Worm (Caenorhabditis elegans): ENCODE measurements around the gene enee-1.

The enee-1 gene

ce11 chrII:18787-19186, 5.7 kb upstream of the enee-1 start (continued):
- TF ChIP-seq mcd-1 (GFP tag; IDR thresholded peaks at IDR 0.05), result peak; percentile 67
- TF ChIP-seq snpc-4 (GFP tag; optimal IDR thresholded peaks at IDR 0.05), result no peak
- TF ChIP-seq snpc-4 (tag; optimal IDR thresholded peaks at IDR 0.05), result peak in 1 of 4 experiments; percentile 40
- no peak for TF ChIP-seq die-1 (tag; optimal IDR thresholded peaks at IDR 0.05)
- no peak for TF ChIP-seq F39B2.1 (GFP tag; IDR thresholded peaks at IDR 0.05)
- no peak for TF ChIP-seq tlf-1 (GFP tag; optimal IDR thresholded peaks at IDR 0.05)
- no peak for TF ChIP-seq D2030.7 (GFP tag; IDR thresholded peaks at IDR 0.05)
- TF ChIP-seq F49E8.2 (tag; optimal IDR thresholded peaks at IDR 0.05; ENCODE audit: insufficient read depth), result no peak
- TF ChIP-seq fkh-3 (tag; optimal IDR thresholded peaks at IDR 0.05), result no peak
- peak; percentile 28 for TF ChIP-seq ZK185.1 (tag; optimal IDR thresholded peaks at IDR 0.05; ENCODE audit: poor library complexity, severe bottlenecking)
- no peak for TF ChIP-seq Y53G8AR.9 (GFP tag; conservative IDR thresholded peaks at IDR 0.05)
- peak; percentile 68; the same call in 1 of the 2 replicates for TF ChIP-seq K11D2.4 (GFP tag; IDR thresholded peaks at IDR 0.05)
- peak; percentile 83 for TF ChIP-seq nhr-80 (tag; optimal IDR thresholded peaks at IDR 0.05)
- TF ChIP-seq ama-1 (optimal IDR thresholded peaks at IDR 0.05), result no peak
- TF ChIP-seq ama-1 (GFP tag; optimal IDR thresholded peaks at IDR 0.05), result no peak
- peak; percentile 50 for TF ChIP-seq ztf-26 (tag; optimal IDR thresholded peaks at IDR 0.05)
- TF ChIP-seq nfya-2 (GFP tag; IDR thresholded peaks at IDR 0.05), result no peak
- TF ChIP-seq F22D6.2 (tag; optimal IDR thresholded peaks at IDR 0.05), result no peak
- no peak for TF ChIP-seq ceh-58 (GFP tag; IDR thresholded peaks at IDR 0.05)
- no peak for TF ChIP-seq sptf-2 (GFP tag; optimal IDR thresholded peaks at IDR 0.05)
- TF ChIP-seq bed-2 (GFP tag; IDR thresholded peaks at IDR 0.05), result no peak
- TF ChIP-seq snpc-3.4 (tag; optimal IDR thresholded peaks at IDR 0.05), result no peak
- TF ChIP-seq rpc-1 (optimal IDR thresholded peaks at IDR 0.05), result no peak
- no peak for TF ChIP-seq rpc-1 (tag; optimal IDR thresholded peaks at IDR 0.05)
- no peak for TF ChIP-seq snpc-1.3 (tag; optimal IDR thresholded peaks at IDR 0.05; ENCODE audit: insufficient read depth)
- peak; percentile 42; the same call in 1 of the 2 replicates for TF ChIP-seq pbrm-1 (GFP tag; IDR thresholded peaks at IDR 0.05)
- 0 out of 2 replicates have a peak, but pooled peaks have one; percentile 21 for TF ChIP-seq lir-1 (GFP tag; conservative IDR thresholded peaks at IDR 0.05)
- peak; percentile 55; the same call in 1 of the 2 replicates for TF ChIP-seq B0336.3 (GFP tag; IDR thresholded peaks at IDR 0.05)
- TF ChIP-seq efl-1 (GFP tag; optimal IDR thresholded peaks at IDR 0.05), result no peak
- peak; percentile 12 for TF ChIP-seq chd-7 (tag; optimal IDR thresholded peaks at IDR 0.05)
- TF ChIP-seq ztf-22 (GFP tag; optimal IDR thresholded peaks at IDR 0.05), result no peak
- TF ChIP-seq lin-26 (GFP tag; IDR thresholded peaks at IDR 0.05), result peak; percentile 65; the same call in 1 of the 2 replicates
- no peak for TF ChIP-seq zim-3 (tag; optimal IDR thresholded peaks at IDR 0.05)
- no peak for TF ChIP-seq B0035.1 (tag; optimal IDR thresholded peaks at IDR 0.05)
- TF ChIP-seq lin-35 (GFP tag; optimal IDR thresholded peaks at IDR 0.05), result peak in 1 of 3 experiments; percentile 41
- peak; percentile 96 for TF ChIP-seq hmg-1.2 (GFP tag; IDR thresholded peaks at IDR 0.05)
- peak; percentile 44 for TF ChIP-seq nfyb-1 (GFP tag; IDR thresholded peaks at IDR 0.05)
- TF ChIP-seq egl-18 (GFP tag; IDR thresholded peaks at IDR 0.05), result no peak
- no peak for TF ChIP-seq mxl-1 (tag; optimal IDR thresholded peaks at IDR 0.05)
- peak; percentile 55; the same call in 1 of the 2 replicates for TF ChIP-seq cebp-1 (GFP tag; IDR thresholded peaks at IDR 0.05)
- no peak for TF ChIP-seq cebp-1 (tag; optimal IDR thresholded peaks at IDR 0.05)
- 0 out of 2 replicates have a peak, but pooled peaks have one; percentile 36 for TF ChIP-seq C06A6.2 (GFP tag; conservative IDR thresholded peaks at IDR 0.05)
- no peak for TF ChIP-seq dpff-1 (tag; optimal IDR thresholded peaks at IDR 0.05)
- TF ChIP-seq tbp1 (GFP tag; optimal IDR thresholded peaks at IDR 0.05), result no peak
- no peak for TF ChIP-seq nfya-1 (tag; optimal IDR thresholded peaks at IDR 0.05; ENCODE audit: borderline replicate concordance, insufficient read depth)
- TF ChIP-seq madf-10 (tag; optimal IDR thresholded peaks at IDR 0.05), result peak; percentile 96
- TF ChIP-seq nhr-90 (tag; optimal IDR thresholded peaks at IDR 0.05), result peak; percentile 14
- TF ChIP-seq T07F8.4 (tag; optimal IDR thresholded peaks at IDR 0.05), result no peak
- peak; percentile 46 for TF ChIP-seq F23B12.7 (tag; optimal IDR thresholded peaks at IDR 0.05; ENCODE audit: insufficient read depth)

Data from whole organism, young adult.